Worm (Caenorhabditis elegans) whole organism, L1 larva: ENCODE data around the gene str-185.

Experiments
- C16A3.4 ChIP-seq: fragments of 150-350 bp; optimal IDR thresholded peaks from 2 replicates; lab custom pipeline; 2014; ENCODE audit warnings: missing biosample characterization, missing genetic modification characterization
- F16B12.6 ChIP-seq: fragments of 150-350 bp; optimal IDR thresholded peaks from 2 replicates; lab custom pipeline; 2014; ENCODE audit warnings: missing biosample characterization, missing genetic modification characterization
- Y116A8C.19 ChIP-seq: sonication (generic microtip); optimal IDR thresholded peaks from 2 replicates; lab custom pipeline; 2016; ENCODE audit warnings: missing compliant biosample characterization, missing genetic modification characterization, borderline replicate concordance
- aha-1 ChIP-seq: fragments of 150-350 bp; optimal IDR thresholded peaks from 2 replicates; lab custom pipeline; 2014; ENCODE audit warnings: missing biosample characterization, missing genetic modification characterization
- alr-1 ChIP-seq: fragments of 200-800 bp; sonication (Bioruptor generic); optimal IDR thresholded peaks from 2 replicates; lab custom pipeline; 2018; ENCODE audit warnings: borderline replicate concordance, mild to moderate bottlenecking, missing genetic modification characterization, missing compliant biosample characterization
- aly-2 ChIP-seq: fragments of 150-350 bp; optimal IDR thresholded peaks from 2 replicates; lab custom pipeline; 2014; ENCODE audit warnings: missing biosample characterization, missing genetic modification characterization
- ama-1 ChIP-seq: fragments of 150-350 bp; optimal IDR thresholded peaks from 2 replicates; lab custom pipeline; 2014
- ceh-8 ChIP-seq: fragments of 200-800 bp; sonication (Bioruptor generic); optimal IDR thresholded peaks from 2 replicates; lab custom pipeline; 2018; ENCODE audit warnings: mild to moderate bottlenecking, missing genetic modification characterization, moderate library complexity, missing compliant biosample characterization
- ceh-82 ChIP-seq, 3 experiments: fragments of 150-350 bp in 1 of 3; sonication (generic microtip) in 2 of 3; optimal IDR thresholded peaks; 2 replicates each; lab custom pipeline; 2014 to 2017; ENCODE audit warnings: missing biosample characterization in 3 of 3, missing genetic modification characterization in 3 of 3
- ceh-88 ChIP-seq: fragments of 200-800 bp; sonication (Bioruptor generic); IDR thresholded peaks from 2 replicates; pipeline ENCODE4 v1.3.6; 2022; ENCODE audit warnings: missing genetic modification characterization, missing compliant biosample characterization
- ceh-90 ChIP-seq: sonication (generic microtip); optimal IDR thresholded peaks from 2 replicates; lab custom pipeline; 2016; ENCODE audit warnings: missing genetic modification characterization, missing compliant biosample characterization
- ces-1 ChIP-seq: fragments of 150-350 bp; optimal IDR thresholded peaks from 2 replicates; lab custom pipeline; 2014; ENCODE audit warnings: missing biosample characterization, missing genetic modification reagents, missing genetic modification characterization
- dsc-1 ChIP-seq: sonication (generic microtip); optimal IDR thresholded peaks from 2 replicates; lab custom pipeline; 2016; ENCODE audit warnings: mild to moderate bottlenecking, missing genetic modification characterization, missing compliant biosample characterization
- egl-27 ChIP-seq, 2 experiments: fragments of 150-350 bp in 1 of 2; sonication (generic microtip); optimal IDR thresholded peaks; 3 replicates each; lab custom pipeline; 2017 to 2018; ENCODE audit warnings: missing biosample characterization in 2 of 2, missing genetic modification characterization in 2 of 2, missing genetic modification reagents in 2 of 2
- elt-3 ChIP-seq, 6 experiments: fragments of 150-350 bp in 1 of 6; sonication (generic microtip); optimal IDR thresholded peaks; 2 replicates each; lab custom pipeline; 2017 to 2018; ENCODE audit warnings: missing biosample characterization in 6 of 6, missing genetic modification characterization in 6 of 6, inconsistent platforms in 1 of 6
- fkh-4 ChIP-seq: sonication (generic microtip); optimal IDR thresholded peaks from 2 replicates; lab custom pipeline; 2016; ENCODE audit warnings: missing compliant biosample characterization, missing genetic modification characterization, borderline replicate concordance
- fos-1 ChIP-seq: fragments of 150-350 bp; optimal IDR thresholded peaks from 2 replicates; lab custom pipeline; 2014; ENCODE audit warnings: missing biosample characterization, missing genetic modification characterization
- hlh-17 ChIP-seq: fragments of 200-800 bp; sonication (Bioruptor generic); optimal IDR thresholded peaks from 2 replicates; lab custom pipeline; 2018; ENCODE audit warnings: missing genetic modification characterization, mild to moderate bottlenecking, missing compliant biosample characterization, moderate library complexity, borderline replicate concordance
- hpl-2 ChIP-seq: fragments of 150-350 bp; optimal IDR thresholded peaks from 2 replicates; lab custom pipeline; 2014; ENCODE audit warnings: missing biosample characterization, missing genetic modification reagents, missing genetic modification characterization
- lin-14 ChIP-seq: fragments of 200-800 bp; sonication (Bioruptor generic); optimal IDR thresholded peaks from 2 replicates; lab custom pipeline; 2018; ENCODE audit warnings: mild to moderate bottlenecking, missing genetic modification characterization, moderate library complexity, missing compliant biosample characterization
- lin-15B ChIP-seq: fragments of 150-350 bp; sonication (generic microtip); optimal IDR thresholded peaks from 3 replicates; lab custom pipeline; 2014; ENCODE audit warnings: missing biosample characterization, missing genetic modification characterization
- lsy-2 ChIP-seq, 2 experiments: fragments of 150-350 bp; optimal IDR thresholded peaks; 2 replicates each; lab custom pipeline; 2014; ENCODE audit warnings: missing biosample characterization in 2 of 2, missing genetic modification characterization in 2 of 2
- mab-9 ChIP-seq: fragments of 200-800 bp; sonication (Bioruptor generic); IDR thresholded peaks from 2 replicates; pipeline ENCODE4 v1.3.6; 2022; ENCODE audit warnings: missing genetic modification reagents, missing genetic modification characterization, missing compliant biosample characterization
- mdl-1 ChIP-seq, 2 experiments: fragments of 150-350 bp; optimal IDR thresholded peaks; 2 replicates each; lab custom pipeline; 2014 to 2017; ENCODE audit warnings: missing biosample characterization in 2 of 2, missing genetic modification characterization in 2 of 2, inconsistent platforms in 1 of 2
- mef-2 ChIP-seq: fragments of 150-350 bp; optimal IDR thresholded peaks from 2 replicates; lab custom pipeline; 2014; ENCODE audit warnings: missing biosample characterization, missing genetic modification characterization
- nhr-12 ChIP-seq: sonication (generic microtip); optimal IDR thresholded peaks from 2 replicates; lab custom pipeline; 2017; ENCODE audit warnings: missing biosample characterization, missing genetic modification characterization
- nhr-20 ChIP-seq: sonication (generic microtip); optimal IDR thresholded peaks from 2 replicates; lab custom pipeline; 2016; ENCODE audit warnings: mild to moderate bottlenecking, missing genetic modification characterization, missing compliant biosample characterization
- nhr-237 ChIP-seq: fragments of 150-350 bp; optimal IDR thresholded peaks from 2 replicates; lab custom pipeline; 2014; ENCODE audit warnings: missing biosample characterization, missing genetic modification characterization
- nhr-71 ChIP-seq: sonication (generic microtip); optimal IDR thresholded peaks from 2 replicates; lab custom pipeline; 2016; ENCODE audit warnings: mild to moderate bottlenecking, missing genetic modification characterization, moderate library complexity, missing compliant biosample characterization
- nhr-76 ChIP-seq: sonication (generic microtip); optimal IDR thresholded peaks from 2 replicates; lab custom pipeline; 2017; ENCODE audit warnings: missing biosample characterization, missing genetic modification characterization
- nhr-84 ChIP-seq: sonication (generic microtip); optimal IDR thresholded peaks from 2 replicates; lab custom pipeline; 2017; ENCODE audit warnings: missing biosample characterization, missing genetic modification characterization
- nhr-85 ChIP-seq: sonication (generic microtip); peaks from one replicate; lab custom pipeline; 2016; ENCODE audit warnings: missing genetic modification characterization, inconsistent platforms, missing compliant biosample characterization
- nhr-90 ChIP-seq: sonication (generic microtip); optimal IDR thresholded peaks from 2 replicates; lab custom pipeline; 2016; ENCODE audit warnings: mild to moderate bottlenecking, missing genetic modification characterization, missing compliant biosample characterization; ENCODE audit not compliant: poor library complexity
- pag-3 ChIP-seq: sonication (generic microtip); optimal IDR thresholded peaks from 2 replicates; lab custom pipeline; 2017; ENCODE audit warnings: missing genetic modification characterization, mild to moderate bottlenecking, missing compliant biosample characterization, antibody characterized with exemption, borderline replicate concordance; ENCODE audit not compliant: insufficient read depth
- pax-3 ChIP-seq: fragments of 200-800 bp; sonication (Bioruptor generic); optimal IDR thresholded peaks from 2 replicates; lab custom pipeline; 2018; ENCODE audit warnings: mild to moderate bottlenecking, missing genetic modification characterization, moderate library complexity, missing compliant biosample characterization
- rnt-1 ChIP-seq: sonication (generic microtip); optimal IDR thresholded peaks from 2 replicates; lab custom pipeline; 2016; ENCODE audit warnings: mild to moderate bottlenecking, missing genetic modification characterization, moderate library complexity, missing compliant biosample characterization
- skn-1 ChIP-seq: fragments of 150-350 bp; optimal IDR thresholded peaks from 2 replicates; lab custom pipeline; 2014; ENCODE audit warnings: missing biosample characterization, missing genetic modification characterization
- snpc-4 ChIP-seq: fragments of 150-350 bp; optimal IDR thresholded peaks from 2 replicates; lab custom pipeline; 2014; ENCODE audit warnings: missing biosample characterization, missing genetic modification characterization
- sox-4 ChIP-seq: sonication (generic microtip); optimal IDR thresholded peaks from 2 replicates; lab custom pipeline; 2016; ENCODE audit warnings: missing genetic modification characterization, missing compliant biosample characterization
- sptf-1 ChIP-seq: fragments of 150-350 bp; optimal IDR thresholded peaks from 2 replicates; lab custom pipeline; 2014; ENCODE audit warnings: missing biosample characterization, missing genetic modification characterization
- ztf-11 ChIP-seq, 2 experiments: sonication (generic microtip); optimal IDR thresholded peaks; 2 replicates each; lab custom pipeline; 2016 to 2017; ENCODE audit warnings: missing genetic modification characterization in 2 of 2, missing biosample characterization in 1 of 2, missing compliant biosample characterization in 1 of 2
- ztf-4 ChIP-seq: fragments of 150-350 bp; optimal IDR thresholded peaks from 2 replicates; lab custom pipeline; 2014; ENCODE audit warnings: missing biosample characterization, missing genetic modification characterization

The str-185 gene

DNA sequence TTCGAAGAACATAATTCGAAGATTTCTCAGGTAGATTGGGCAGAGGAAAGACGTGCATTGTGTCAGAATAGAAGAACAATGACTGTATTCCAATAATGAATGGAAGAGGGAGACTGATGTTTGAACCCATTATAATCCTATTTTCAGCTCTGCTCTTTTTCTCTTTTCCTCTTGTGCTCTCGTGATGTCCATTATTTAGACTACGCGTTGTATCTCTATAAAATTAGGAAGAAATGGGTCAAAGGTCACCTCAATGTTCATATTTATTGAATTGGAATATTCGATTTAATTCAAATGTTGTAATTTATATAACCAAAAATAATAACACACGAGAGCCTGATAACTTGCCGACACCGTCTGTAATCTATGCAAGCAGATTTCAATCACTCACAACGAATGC lies 9.4 kb upstream of the str-185 start, which contains the start of gene fbxb-74:
Gene fbxb-74, minus strand, starts transcription at position 101 of the 400 bp plus-strand sequence.
- no peak for TF ChIP-seq mab-9 (GFP tag; lab: Robert Waterston, UW)
- no peak for TF ChIP-seq Y116A8C.19
- no peak for TF ChIP-seq ceh-8 (GFP tag; lab: Kevin White, UChicago)
- TF ChIP-seq nhr-90 (tag; lab: Kevin White, UChicago): no peak
- TF ChIP-seq snpc-4 (tag; lab: Kevin White, UChicago): no peak
- TF ChIP-seq ztf-4: no peak
- no peak for TF ChIP-seq aha-1
- no peak for TF ChIP-seq egl-27 (tag; optimal IDR thresholded peaks at IDR 0.05; lab: Kevin White, UChicago)
- no peak for TF ChIP-seq pax-3 (tag; lab: Kevin White, UChicago)
- TF ChIP-seq hlh-17: no peak
- no peak for TF ChIP-seq sox-4 (tag; lab: Kevin White, UChicago)

DNA sequence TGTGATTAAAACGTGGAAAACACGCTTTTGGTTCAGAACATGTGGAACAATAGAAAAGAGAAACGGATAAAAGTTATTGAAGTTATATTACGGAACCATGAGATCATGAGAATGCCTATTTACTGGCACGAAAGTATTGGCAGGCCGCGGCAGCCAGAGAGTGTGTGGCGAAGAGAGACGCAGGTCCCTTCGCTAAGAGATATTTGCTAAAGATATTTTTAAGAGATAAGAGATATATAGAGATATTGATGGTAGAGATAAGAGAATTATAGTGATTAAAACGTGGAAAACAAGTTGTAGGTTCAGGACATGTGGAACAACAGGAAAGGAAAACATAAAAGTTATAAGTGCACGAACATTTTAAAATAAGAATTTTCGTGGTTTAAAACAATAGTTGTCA lies 8.0 kb upstream of the str-185 start:
- peak; percentile 7 for TF ChIP-seq nhr-20 (tag; lab: Kevin White, UChicago)
- TF ChIP-seq Y116A8C.19: no peak
- peak; percentile 73 for TF ChIP-seq nhr-85
- peak; percentile 69 for TF ChIP-seq lin-14 (GFP tag; lab: Kevin White, UChicago)
- no peak for TF ChIP-seq fos-1
- TF ChIP-seq dsc-1 (tag; lab: Kevin White, UChicago): no peak
- TF ChIP-seq elt-3 (tag; optimal IDR thresholded peaks at IDR 0.05; lab: Kevin White, UChicago): peak in 1 of 6 experiments; percentile 16

DNA sequence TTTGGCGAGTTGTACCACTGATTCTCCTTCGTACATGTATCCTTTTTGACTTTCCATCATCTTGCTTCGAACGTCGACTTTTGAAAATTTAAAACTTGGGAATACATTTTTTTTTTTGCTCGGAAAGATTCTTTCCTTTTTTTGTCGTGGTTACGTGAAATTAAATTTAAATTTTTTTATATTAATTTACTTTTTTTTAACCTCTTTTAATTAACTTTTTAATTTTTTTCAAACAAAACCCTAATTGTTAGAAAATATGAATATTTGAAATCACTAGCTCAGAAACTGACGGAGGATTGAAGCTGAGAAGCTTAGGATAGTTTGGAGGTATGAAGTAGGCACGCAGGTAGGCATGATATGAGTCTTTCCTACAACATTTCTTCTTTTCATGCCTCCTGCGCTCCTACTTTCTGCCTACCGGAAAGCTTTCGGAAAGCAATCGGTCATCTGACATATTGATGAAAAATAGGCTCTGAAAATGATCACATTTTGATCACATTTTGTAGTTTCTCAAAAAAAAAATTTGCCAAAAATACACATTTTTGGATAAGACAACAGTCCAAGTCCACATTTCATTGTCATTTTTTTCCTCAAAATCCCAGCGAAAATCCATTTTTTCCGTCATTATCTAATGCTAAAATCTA lies 4.8 kb upstream of the str-185 start, which contains the start of the genes R08C7.8 and R08C7.4:
Gene R08C7.8, minus strand, starts transcription at position 101 of the 644 bp plus-strand sequence.
Gene R08C7.4, plus strand, starts transcription at position 594 of the 644 bp plus-strand sequence.
- no peak for TF ChIP-seq mdl-1 (tag; optimal IDR thresholded peaks at IDR 0.05; lab: Kevin White, UChicago)
- TF ChIP-seq ceh-88 (GFP tag; lab: Robert Waterston, UW): no peak
- TF ChIP-seq ama-1 (lab: Kevin White, UChicago): no peak
- TF ChIP-seq nhr-76 (tag; lab: Kevin White, UChicago): no peak
- TF ChIP-seq aha-1: no peak
- no peak for TF ChIP-seq hpl-2
- no peak for TF ChIP-seq ztf-4
- TF ChIP-seq nhr-237 (tag; lab: Kevin White, UChicago): no peak
- no peak for TF ChIP-seq F16B12.6 (tag; lab: Kevin White, UChicago)
- no peak for TF ChIP-seq pag-3 (tag; lab: Kevin White, UChicago)
- no peak for TF ChIP-seq mef-2 (tag; lab: Kevin White, UChicago)
- no peak for TF ChIP-seq ces-1 (GFP tag; lab: Kevin White, UChicago)
- no peak for TF ChIP-seq sptf-1 (tag; lab: Kevin White, UChicago)
- no peak for TF ChIP-seq fkh-4
- TF ChIP-seq C16A3.4 (tag; lab: Kevin White, UChicago): no peak
- TF ChIP-seq aly-2: no peak
- no peak for TF ChIP-seq nhr-12 (tag; lab: Kevin White, UChicago)
- no peak for TF ChIP-seq ztf-11 (tag; optimal IDR thresholded peaks at IDR 0.05; lab: Kevin White, UChicago)
- TF ChIP-seq nhr-71: no peak

DNA sequence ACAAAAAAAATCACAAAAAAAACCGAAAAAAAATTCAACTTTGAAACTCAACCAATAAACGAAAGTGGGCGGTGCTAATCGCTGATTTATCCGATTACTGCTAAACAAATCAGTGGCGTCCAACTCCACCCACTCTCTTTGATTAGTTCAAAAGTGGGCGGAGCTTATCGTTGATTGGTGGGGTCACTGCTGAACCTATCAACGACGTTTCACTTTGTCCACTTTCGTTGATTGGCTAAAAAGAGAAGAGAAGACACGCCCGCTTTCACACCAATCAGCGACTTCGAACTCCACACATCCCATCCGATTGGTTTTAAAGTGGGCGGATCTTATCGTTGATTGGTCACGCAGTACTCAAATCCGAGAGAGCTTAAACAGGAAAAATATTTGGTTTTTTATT lies 5.9 kb downstream of the str-185 start:
- TF ChIP-seq lsy-2 (tag; optimal IDR thresholded peaks at IDR 0.05; lab: Kevin White, UChicago) (no peak), egl-27 (tag; optimal IDR thresholded peaks at IDR 0.05; lab: Kevin White, UChicago) (no peak), fos-1 (no peak), rnt-1 (tag; lab: Kevin White, UChicago) (no peak), sox-4 (tag; lab: Kevin White, UChicago) (no peak), dsc-1 (tag; lab: Kevin White, UChicago) (no peak), nhr-84 (tag; lab: Kevin White, UChicago) (no peak), alr-1 (tag; lab: Kevin White, UChicago) (no peak), mef-2 (tag; lab: Kevin White, UChicago) (no peak), nhr-12 (tag; lab: Kevin White, UChicago) (no peak), ztf-4 (no peak), ceh-90 (tag; lab: Kevin White, UChicago) (no peak), ceh-82 (tag; optimal IDR thresholded peaks at IDR 0.05; lab: Kevin White, UChicago) (no peak), lin-15B (tag; lab: Kevin White, UChicago) (no peak), ceh-8 (GFP tag; lab: Kevin White, UChicago) (no peak), pag-3 (tag; lab: Kevin White, UChicago) (no peak), skn-1 (tag; lab: Kevin White, UChicago) (no peak)
